Fruit fly (Drosophila melanogaster) whole organism, prepupa: ENCODE results near the gene IFT54.

Experiments used
- CG10669 ChIP-seq: fragments of 200-800 bp; sonication (Bioruptor generic); optimal IDR thresholded peaks from 3 replicates; lab custom pipeline; 2018; ENCODE audit warnings: missing biosample characterization, mild to moderate bottlenecking, missing genetic modification characterization, moderate library complexity
- CG6163 ChIP-seq: fragments of 200-800 bp; sonication (Bioruptor generic); IDR thresholded peaks from 3 replicates; pipeline ENCODE4 v1.3.6; 2022; ENCODE audit warnings: missing biosample characterization, missing genetic modification characterization
- CG6808 ChIP-seq: fragments of 200-800 bp; sonication (Bioruptor generic); optimal IDR thresholded peaks from 3 replicates; lab custom pipeline; 2017; ENCODE audit warnings: missing biosample characterization, missing genetic modification characterization, mild to moderate bottlenecking, moderate library complexity, missing genetic modification reagents
- CG6854 ChIP-seq: fragments of 200-800 bp; sonication (Bioruptor generic); optimal IDR thresholded peaks from 2 replicates; lab custom pipeline; 2017; ENCODE audit warnings: missing biosample characterization, mild to moderate bottlenecking, missing genetic modification characterization
- CG9139 ChIP-seq: fragments of 200-800 bp; sonication (Bioruptor generic); optimal IDR thresholded peaks from 3 replicates; lab custom pipeline; 2017; ENCODE audit warnings: missing biosample characterization, mild to moderate bottlenecking, missing genetic modification characterization
- Gug ChIP-seq: fragments of 200-800 bp; sonication (Bioruptor generic); IDR thresholded peaks from 2 replicates; pipeline ENCODE4 v1.3.6; 2022; ENCODE audit warnings: missing biosample characterization, missing genetic modification characterization
- Hr38 ChIP-seq: sonication (Bioruptor generic); optimal IDR thresholded peaks from 2 replicates; lab custom pipeline; 2016; ENCODE audit warnings: missing biosample characterization, missing genetic modification characterization
- OdsH ChIP-seq: fragments of 200-800 bp; sonication (Bioruptor generic); optimal IDR thresholded peaks from 3 replicates; lab custom pipeline; 2016; ENCODE audit warnings: missing biosample characterization, missing genetic modification characterization
- Sox15 ChIP-seq: fragments of 200-800 bp; sonication (Bioruptor generic); optimal IDR thresholded peaks from 3 replicates; lab custom pipeline; 2016; ENCODE audit warnings: missing biosample characterization, missing genetic modification characterization
- dsx ChIP-seq: fragments of 200-800 bp; optimal IDR thresholded peaks from 3 replicates; lab custom pipeline; 2019; ENCODE audit warnings: missing biosample characterization, mild to moderate bottlenecking, missing genetic modification characterization, moderate library complexity; ENCODE audit not compliant: poor library complexity, severe bottlenecking
- eg ChIP-seq: fragments of 200-800 bp; sonication (Bioruptor generic); IDR thresholded peaks from 3 replicates; pipeline ENCODE4 v1.3.6; 2022; ENCODE audit warnings: missing biosample characterization, missing genetic modification characterization
- salr ChIP-seq, 2 experiments: fragments of 200-800 bp; sonication (Bioruptor generic); optimal IDR thresholded peaks; 3 replicates each; lab custom pipeline; 2016 to 2018; ENCODE audit warnings: missing biosample characterization in 2 of 2, missing genetic modification characterization in 2 of 2, mild to moderate bottlenecking in 1 of 2
- ss ChIP-seq, 2 experiments: fragments of 200-800 bp; sonication (Bioruptor generic); optimal IDR thresholded peaks; 2 replicates in 1 of 2; 3 replicates in 1 of 2; lab custom pipeline; 2017 to 2018; ENCODE audit warnings: mild to moderate bottlenecking in 2 of 2, missing biosample characterization in 2 of 2, missing genetic modification characterization in 2 of 2, moderate library complexity in 1 of 2
- vri ChIP-seq: fragments of 200-800 bp; sonication (Bioruptor generic); optimal IDR thresholded peaks from 3 replicates; lab custom pipeline; 2016; ENCODE audit warnings: missing biosample characterization, mild to moderate bottlenecking, missing genetic modification characterization

dm6 chr3R:14335504-14335903, 33.3 kb downstream of the IFT54 start:
- TF ChIP-seq dsx (GFP tag; lab: Kevin White, UChicago) (no peak), CG6163 (GFP tag; lab: Robert Waterston, UW) (0 out of 3 replicates have a peak, but pooled peaks have one; percentile 17), salr (GFP tag; optimal IDR thresholded peaks at IDR 0.05; lab: Kevin White, UChicago) (no peak), Gug (GFP tag; lab: Robert Waterston, UW) (no peak), OdsH (GFP tag; lab: Kevin White, UChicago) (no peak), CG9139 (no peak), CG6808 (GFP tag; lab: Kevin White, UChicago) (no peak), ss (GFP tag; optimal IDR thresholded peaks at IDR 0.05; lab: Kevin White, UChicago) (no peak), Hr38 (GFP tag; lab: Kevin White, UChicago) (no peak), eg (GFP tag; lab: Robert Waterston, UW) (no peak), CG10669 (GFP tag; lab: Kevin White, UChicago) (no peak), vri (GFP tag; lab: Kevin White, UChicago) (no peak), CG6854 (no peak), Sox15 (GFP tag; lab: Kevin White, UChicago) (no peak)
